Worm (Caenorhabditis elegans): ENCODE data around the gene citk-1.

Gene citk-1

ce11 chrII:13931944-13932343, 23.2 kb downstream of the citk-1 start, which contains the start of gene hot-3:
Gene hot-3, minus strand, starts transcription at chrII:13932044.
- TF ChIP-seq pha-4 (GFP tag; IDR thresholded peaks at IDR 0.05) = no peak
- no peak for TF ChIP-seq pha-4 (tag; optimal IDR thresholded peaks at IDR 0.05)
- no peak for TF ChIP-seq spr-3 (GFP tag; optimal IDR thresholded peaks at IDR 0.05)
- TF ChIP-seq mep-1 (tag; optimal IDR thresholded peaks at IDR 0.05) = no peak
- no peak for TF ChIP-seq saeg-2 (GFP tag; IDR thresholded peaks at IDR 0.05)
- TF ChIP-seq mdl-1 (tag; optimal IDR thresholded peaks at IDR 0.05) = no peak
- TF ChIP-seq nhr-42 (GFP tag; IDR thresholded peaks at IDR 0.05) = no peak
- TF ChIP-seq lir-3 (tag; optimal IDR thresholded peaks at IDR 0.05) = no peak
- no peak for TF ChIP-seq dmd-8 (GFP tag; IDR thresholded peaks at IDR 0.05)
- TF ChIP-seq gei-8 (GFP tag; optimal IDR thresholded peaks at IDR 0.05) = no peak
- TF ChIP-seq ztf-7 (tag; optimal IDR thresholded peaks at IDR 0.05) = no peak
- no peak for TF ChIP-seq ctbp-1 (GFP tag; IDR thresholded peaks at IDR 0.05)
- TF ChIP-seq mes-2 (tag; optimal IDR thresholded peaks at IDR 0.05; ENCODE audit: poor library complexity, severe bottlenecking) = no peak
- no peak for TF ChIP-seq dmd-9 (GFP tag; IDR thresholded peaks at IDR 0.05)
- TF ChIP-seq ceh-62 (tag; optimal IDR thresholded peaks at IDR 0.05) = no peak
- no peak for TF ChIP-seq unc-62 (GFP tag; optimal IDR thresholded peaks at IDR 0.05 in 1 of 2)
- TF ChIP-seq unc-62 (tag; optimal IDR thresholded peaks at IDR 0.05) = no peak
- no peak for TF ChIP-seq vab-7 (GFP tag; IDR thresholded peaks at IDR 0.05)
- no peak for TF ChIP-seq ztf-11 (tag; optimal IDR thresholded peaks at IDR 0.05)
- no peak for TF ChIP-seq nhr-111 (GFP tag; optimal IDR thresholded peaks at IDR 0.05)
- TF ChIP-seq daf-16 (GFP tag; optimal IDR thresholded peaks at IDR 0.05) = no peak
- no peak for TF ChIP-seq daf-16 (tag; optimal IDR thresholded peaks at IDR 0.05)
- no peak for TF ChIP-seq nhr-48 (tag; optimal IDR thresholded peaks at IDR 0.05)

- TF ChIP-seq aha-1 (tag) = peak; percentile 9
- TF ChIP-seq F49E8.2 (tag; optimal IDR thresholded peaks at IDR 0.05; ENCODE audit: borderline replicate concordance) = no peak
- no peak for TF ChIP-seq hmg-1.1 (GFP tag; IDR thresholded peaks at IDR 0.05)
- TF ChIP-seq nhr-48 (tag; optimal IDR thresholded peaks at IDR 0.05) = no peak
These were observed 24.8 kb downstream of the citk-1 start for ce11 chrII:13933534-13933933.

- peak; percentile 90 for TF ChIP-seq aha-1 (tag)
- no peak for TF ChIP-seq nhr-111 (GFP tag; optimal IDR thresholded peaks at IDR 0.05)
- peak in 1 of 2 experiments; percentile 23 for TF ChIP-seq unc-62 (GFP tag; optimal IDR thresholded peaks at IDR 0.05 in 1 of 2)
- no peak for TF ChIP-seq unc-62 (tag; optimal IDR thresholded peaks at IDR 0.05)
These were observed 27.2 kb downstream of the citk-1 start for ce11 chrII:13935907-13936306.

DNA sequence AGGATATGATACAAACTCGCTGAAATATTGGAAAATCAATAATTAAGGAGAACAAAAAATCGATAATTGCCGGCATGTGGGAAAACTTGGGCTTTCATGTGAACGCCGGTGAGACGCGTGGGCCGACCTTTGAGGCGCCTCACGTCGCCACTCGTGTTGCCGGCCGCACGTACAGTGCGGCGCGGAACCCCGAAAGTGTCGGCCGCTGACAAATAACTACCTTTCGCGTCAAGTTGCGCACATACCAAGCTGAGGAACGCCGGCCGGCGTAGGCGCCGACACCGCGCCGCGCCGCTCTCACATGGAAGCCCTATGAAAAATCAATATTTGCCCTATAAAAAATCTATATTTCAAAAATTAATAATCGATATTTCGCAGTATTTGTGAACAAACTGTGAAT, 29.6 kb downstream of the citk-1 start:
- TF ChIP-seq lsy-2 (tag; optimal IDR thresholded peaks at IDR 0.05) (no peak), unc-62 (GFP tag; optimal IDR thresholded peaks at IDR 0.05 in 1 of 2) (peak in 1 of 2 experiments; percentile 18), unc-62 (tag; optimal IDR thresholded peaks at IDR 0.05) (no peak), nhr-111 (GFP tag; optimal IDR thresholded peaks at IDR 0.05) (no peak), ctbp-1 (GFP tag; IDR thresholded peaks at IDR 0.05) (no peak), ceh-32 (tag; optimal IDR thresholded peaks at IDR 0.05; ENCODE audit: poor library complexity) (no peak), lim-7 (GFP tag; IDR thresholded peaks at IDR 0.05) (no peak), unc-39 (tag; optimal IDR thresholded peaks at IDR 0.05) (no peak), set-16 (GFP tag; IDR thresholded peaks at IDR 0.05) (peak; percentile 82), ama-1 (optimal IDR thresholded peaks at IDR 0.05) (no peak), D1046.2 (GFP tag; IDR thresholded peaks at IDR 0.05) (peak; percentile 52; the same call in 1 of the 2 replicates), nhr-42 (GFP tag; IDR thresholded peaks at IDR 0.05) (peak; percentile 11; the same call in 1 of the 2 replicates), F26F4.8 (GFP tag; conservative IDR thresholded peaks at IDR 0.05) (no peak), saeg-2 (GFP tag; IDR thresholded peaks at IDR 0.05) (no peak), F37D6.2 (tag; optimal IDR thresholded peaks at IDR 0.05) (no peak), unc-130 (GFP tag; optimal IDR thresholded peaks at IDR 0.05) (no peak), F49E8.2 (tag; optimal IDR thresholded peaks at IDR 0.05; ENCODE audit: borderline replicate concordance) (no peak), pqm-1 (tag; optimal IDR thresholded peaks at IDR 0.05) (no peak), zfp-3 (GFP tag; conservative IDR thresholded peaks at IDR 0.05) (no peak), ztf-11 (tag; optimal IDR thresholded peaks at IDR 0.05) (no peak), jun-1 (tag; optimal IDR thresholded peaks at IDR 0.05) (no peak), mxl-3 (GFP tag; optimal IDR thresholded peaks at IDR 0.05) (no peak), mdt-29 (GFP tag; IDR thresholded peaks at IDR 0.05) (no peak), hlh-30 (tag; optimal IDR thresholded peaks at IDR 0.05; ENCODE audit: insufficient read depth) (no peak), dmd-8 (GFP tag; IDR thresholded peaks at IDR 0.05) (no peak), aly-2 (tag; optimal IDR thresholded peaks at IDR 0.05) (no peak), ceh-44 (GFP tag; IDR thresholded peaks at IDR 0.05) (no peak), ceh-28 (tag; optimal IDR thresholded peaks at IDR 0.05) (peak; percentile 47), sdz-12 (GFP tag; optimal IDR thresholded peaks at IDR 0.05) (no peak)

All from whole organism, L4 larva.